Worm (Caenorhabditis elegans) whole organism, L4 larva: ENCODE measurements around the gene gur-5.

Source experiments
- F44E2.7 ChIP-seq: fragments of 200-800 bp; sonication (Bioruptor generic); IDR thresholded peaks from 2 replicates; pipeline ENCODE4 v2.1.2; 2022; ENCODE audit warnings: missing genetic modification characterization, missing compliant biosample characterization
- F49E8.2 ChIP-seq: sonication (generic microtip); optimal IDR thresholded peaks from 2 replicates; lab custom pipeline; 2016; ENCODE audit warnings: missing compliant biosample characterization, mild to moderate bottlenecking, missing genetic modification characterization, borderline replicate concordance
- Y48G9A.11 ChIP-seq: fragments of 200-800 bp; sonication (Bioruptor generic); IDR thresholded peaks from 2 replicates; pipeline ENCODE4 v1.3.6; 2022; ENCODE audit warnings: missing genetic modification reagents, missing genetic modification characterization, missing compliant biosample characterization
- Y75B8A.6 ChIP-seq: fragments of 200-800 bp; sonication (Bioruptor generic); IDR thresholded peaks from 2 replicates; pipeline ENCODE4 v1.3.6; 2022; ENCODE audit warnings: missing genetic modification reagents, missing genetic modification characterization, missing compliant biosample characterization
- ZK546.5 ChIP-seq, 2 experiments: sonication (generic microtip); optimal IDR thresholded peaks; 2 replicates each; lab custom pipeline; 2017; ENCODE audit warnings: missing biosample characterization in 2 of 2, missing genetic modification characterization in 2 of 2
- aha-1 ChIP-seq: fragments of 150-350 bp; peaks from one replicate; lab custom pipeline; 2014; ENCODE audit warnings: missing biosample characterization, missing genetic modification characterization
- arid-1 ChIP-seq: fragments of 200-800 bp; sonication (Bioruptor generic); conservative IDR thresholded peaks from 2 replicates; pipeline ENCODE4 v1.3.6; 2022; ENCODE audit warnings: missing genetic modification reagents, missing genetic modification characterization, missing compliant biosample characterization
- attf-4 ChIP-seq: sonication (generic microtip); optimal IDR thresholded peaks from 3 replicates; lab custom pipeline; 2017; ENCODE audit warnings: missing biosample characterization, missing genetic modification characterization
- ceh-32 ChIP-seq: sonication (generic microtip); optimal IDR thresholded peaks from 2 replicates; lab custom pipeline; 2016; ENCODE audit warnings: mild to moderate bottlenecking, missing genetic modification characterization, missing compliant biosample characterization; ENCODE audit not compliant: poor library complexity
- ceh-44 ChIP-seq: fragments of 200-800 bp; sonication (Bioruptor generic); IDR thresholded peaks from 2 replicates; pipeline ENCODE4 v1.3.6; 2022; ENCODE audit warnings: missing genetic modification reagents, missing genetic modification characterization, missing compliant biosample characterization
- ceh-82 ChIP-seq: sonication (generic microtip); optimal IDR thresholded peaks from 2 replicates; lab custom pipeline; 2017; ENCODE audit warnings: missing biosample characterization, missing genetic modification characterization
- cey-2 ChIP-seq: sonication (generic microtip); optimal IDR thresholded peaks from 3 replicates; lab custom pipeline; 2017; ENCODE audit warnings: missing genetic modification characterization, mild to moderate bottlenecking, missing compliant biosample characterization, antibody characterized with exemption, borderline replicate concordance; ENCODE audit not compliant: insufficient read depth
- daf-12 ChIP-seq: fragments of 150-350 bp; optimal IDR thresholded peaks from 2 replicates; lab custom pipeline; 2014; ENCODE audit warnings: missing biosample characterization, missing genetic modification reagents, missing genetic modification characterization
- daf-16 ChIP-seq, 3 experiments: sonication (generic microtip); optimal IDR thresholded peaks; 2 replicates each; lab custom pipeline; 2016 to 2017; ENCODE audit warnings: missing genetic modification characterization in 3 of 3, missing genetic modification reagents in 3 of 3, mild to moderate bottlenecking in 2 of 3, missing compliant biosample characterization in 2 of 3, missing biosample characterization in 1 of 3, moderate library complexity in 1 of 3
- dmd-6 ChIP-seq: fragments of 200-800 bp; sonication (Bioruptor generic); IDR thresholded peaks from 2 replicates; pipeline ENCODE4 v1.3.6; 2022; ENCODE audit warnings: missing genetic modification reagents, missing genetic modification characterization, missing compliant biosample characterization
- dmd-8 ChIP-seq: fragments of 200-800 bp; sonication (Bioruptor generic); IDR thresholded peaks from 2 replicates; pipeline ENCODE4 v1.3.6; 2022; ENCODE audit warnings: missing genetic modification characterization, missing compliant biosample characterization
- dmd-9 ChIP-seq: fragments of 200-800 bp; sonication (Bioruptor generic); IDR thresholded peaks from 2 replicates; pipeline ENCODE4 v1.3.6; 2022; ENCODE audit warnings: missing genetic modification reagents, missing genetic modification characterization, missing compliant biosample characterization
- fkh-10 ChIP-seq: fragments of 150-350 bp; optimal IDR thresholded peaks from 2 replicates; lab custom pipeline; 2014; ENCODE audit warnings: missing biosample characterization, missing genetic modification reagents, missing genetic modification characterization
- fos-1 ChIP-seq: fragments of 150-350 bp; optimal IDR thresholded peaks from 2 replicates; lab custom pipeline; 2014; ENCODE audit warnings: missing biosample characterization, missing genetic modification characterization
- hif-1 ChIP-seq, 2 experiments: sonication (generic microtip); optimal IDR thresholded peaks; 2 replicates each; lab custom pipeline; 2016 to 2017; ENCODE audit warnings: missing compliant biosample characterization in 2 of 2, missing genetic modification characterization in 2 of 2, missing genetic modification reagents in 2 of 2, missing genotype in 2 of 2, mild to moderate bottlenecking in 1 of 2
- hmg-1.1 ChIP-seq: fragments of 200-800 bp; sonication (Bioruptor generic); IDR thresholded peaks from 2 replicates; pipeline ENCODE4 v1.3.6; 2022; ENCODE audit warnings: missing genetic modification reagents, missing genetic modification characterization, missing compliant biosample characterization
- jun-1 ChIP-seq: fragments of 150-350 bp; optimal IDR thresholded peaks from 2 replicates; lab custom pipeline; 2014; ENCODE audit warnings: missing biosample characterization, missing genetic modification reagents, missing genetic modification characterization
- lin-1 ChIP-seq: fragments of 200-800 bp; sonication (Bioruptor generic); IDR thresholded peaks from 2 replicates; pipeline ENCODE4 v1.3.6; 2022; ENCODE audit warnings: missing genetic modification reagents, missing genetic modification characterization, missing compliant biosample characterization
- lin-15B ChIP-seq: fragments of 150-350 bp; sonication (generic microtip); optimal IDR thresholded peaks from 3 replicates; lab custom pipeline; 2014; ENCODE audit warnings: missing biosample characterization, missing genetic modification characterization
- lin-39 ChIP-seq: fragments of 150-350 bp; optimal IDR thresholded peaks from 2 replicates; lab custom pipeline; 2014; ENCODE audit warnings: missing biosample characterization, missing genetic modification reagents, missing genetic modification characterization
- mes-2 ChIP-seq: sonication (generic microtip); optimal IDR thresholded peaks from 2 replicates; lab custom pipeline; 2016; ENCODE audit warnings: missing genotype, mild to moderate bottlenecking, missing genetic modification characterization, missing compliant biosample characterization; ENCODE audit not compliant: poor library complexity, severe bottlenecking
- mxl-2 ChIP-seq: fragments of 200-800 bp; sonication (Bioruptor generic); conservative IDR thresholded peaks from 2 replicates; pipeline ENCODE4 v1.3.6; 2022; ENCODE audit warnings: missing genetic modification reagents, missing genetic modification characterization, missing compliant biosample characterization
- mxl-3 ChIP-seq: fragments of 200-800 bp; sonication (Bioruptor generic); optimal IDR thresholded peaks from 2 replicates; lab custom pipeline; 2018; ENCODE audit warnings: mild to moderate bottlenecking, missing genetic modification characterization, missing compliant biosample characterization
- nhr-11 ChIP-seq: fragments of 150-350 bp; optimal IDR thresholded peaks from 2 replicates; lab custom pipeline; 2014; ENCODE audit warnings: missing biosample characterization, missing genetic modification characterization
- nhr-111 ChIP-seq: fragments of 200-800 bp; sonication (Bioruptor generic); optimal IDR thresholded peaks from 2 replicates; lab custom pipeline; 2018; ENCODE audit warnings: mild to moderate bottlenecking, missing genetic modification characterization, missing compliant biosample characterization
- nhr-28 ChIP-seq: fragments of 150-350 bp; optimal IDR thresholded peaks from 2 replicates; lab custom pipeline; 2014; ENCODE audit warnings: missing biosample characterization, missing genetic modification characterization
- pha-4 ChIP-seq, 2 experiments: fragments of 150-350 bp in 1 of 2; fragments of 200-800 bp in 1 of 2; sonication (Bioruptor generic) in 1 of 2; IDR thresholded peaks in 1 of 2; optimal IDR thresholded peaks in 1 of 2; 2 replicates each; pipeline versions ENCODE4 v1.3.6 to Lab custom; 2014 to 2022; ENCODE audit warnings: missing genetic modification characterization in 2 of 2, missing genetic modification reagents in 2 of 2, missing biosample characterization in 1 of 2, missing compliant biosample characterization in 1 of 2
- php-3 ChIP-seq: fragments of 200-800 bp; sonication (Bioruptor generic); IDR thresholded peaks from 2 replicates; pipeline ENCODE4 v1.3.6; 2022; ENCODE audit warnings: missing genetic modification reagents, missing genetic modification characterization, missing compliant biosample characterization
- pqm-1 ChIP-seq: sonication (generic microtip); optimal IDR thresholded peaks from 2 replicates; lab custom pipeline; 2017; ENCODE audit warnings: missing biosample characterization, missing genetic modification characterization
- rbr-2 ChIP-seq: sonication (generic microtip); optimal IDR thresholded peaks from 2 replicates; lab custom pipeline; 2016; ENCODE audit warnings: missing genotype, missing genetic modification characterization, missing compliant biosample characterization
- sdz-12 ChIP-seq: fragments of 200-800 bp; sonication (Bioruptor generic); optimal IDR thresholded peaks from 2 replicates; lab custom pipeline; 2018; ENCODE audit warnings: mild to moderate bottlenecking, missing genetic modification characterization, missing compliant biosample characterization
- set-16 ChIP-seq: fragments of 200-800 bp; sonication (Bioruptor generic); IDR thresholded peaks from 2 replicates; pipeline ENCODE4 v1.3.6; 2022; ENCODE audit warnings: missing genetic modification reagents, missing genetic modification characterization, missing compliant biosample characterization
- snpc-4 ChIP-seq: fragments of 150-350 bp; optimal IDR thresholded peaks from 2 replicates; lab custom pipeline; 2014; ENCODE audit warnings: missing biosample characterization, missing genetic modification characterization
- spr-3 ChIP-seq: fragments of 200-800 bp; sonication (Bioruptor generic); optimal IDR thresholded peaks from 2 replicates; lab custom pipeline; 2018; ENCODE audit warnings: mild to moderate bottlenecking, missing genetic modification characterization, missing compliant biosample characterization
- tra-1 ChIP-seq: fragments of 200-800 bp; sonication (Bioruptor generic); IDR thresholded peaks from 2 replicates; pipeline ENCODE4 v1.3.6; 2022; ENCODE audit warnings: missing genetic modification reagents, missing genetic modification characterization, missing compliant biosample characterization
- unc-130 ChIP-seq: sonication (generic microtip); optimal IDR thresholded peaks from 2 replicates; lab custom pipeline; 2016; ENCODE audit warnings: missing genetic modification reagents, missing genetic modification characterization, missing compliant biosample characterization
- unc-62 ChIP-seq, 3 experiments: fragments of 150-350 bp in 1 of 3; sonication (generic microtip); optimal IDR thresholded peaks in 2 of 3; peaks in 1 of 3; 1 replicate in 1 of 3; 2 replicates in 2 of 3; lab custom pipeline; 2014 to 2017; ENCODE audit warnings: missing biosample characterization in 3 of 3, missing genetic modification characterization in 3 of 3, missing genetic modification reagents in 3 of 3, missing genotype in 1 of 3
- vab-7 ChIP-seq: fragments of 200-800 bp; sonication (Bioruptor generic); IDR thresholded peaks from 2 replicates; pipeline ENCODE4 v1.3.6; 2022; ENCODE audit warnings: missing genetic modification reagents, missing genetic modification characterization, missing compliant biosample characterization
- zag-1 ChIP-seq: fragments of 150-350 bp; optimal IDR thresholded peaks from 2 replicates; lab custom pipeline; 2014; ENCODE audit warnings: missing biosample characterization, missing genetic modification characterization
- zfp-2 ChIP-seq: sonication (generic microtip); optimal IDR thresholded peaks from 2 replicates; lab custom pipeline; 2016; ENCODE audit warnings: mild to moderate bottlenecking, missing genetic modification characterization, missing compliant biosample characterization
- zfp-3 ChIP-seq: fragments of 200-800 bp; sonication (Bioruptor generic); conservative IDR thresholded peaks from 2 replicates; pipeline ENCODE4 v1.3.6; 2022; ENCODE audit warnings: missing genetic modification reagents, missing genetic modification characterization, missing compliant biosample characterization
- zip-11 ChIP-seq: fragments of 200-800 bp; sonication (Bioruptor generic); IDR thresholded peaks from 2 replicates; pipeline ENCODE4 v1.3.6; 2022; ENCODE audit warnings: missing genetic modification characterization, missing compliant biosample characterization

The gur-5 gene

ce11 chrII:5333729-5334255, 48.7 kb downstream of the gur-5 start (continued):
- TF ChIP-seq ZK546.5 (tag; optimal IDR thresholded peaks at IDR 0.05; lab: Kevin White, UChicago) = no peak
- TF ChIP-seq attf-4 = no peak
- no peak for TF ChIP-seq set-16 (GFP tag; lab: Robert Waterston, UW)
- TF ChIP-seq dmd-6 (GFP tag; lab: Robert Waterston, UW) = no peak
- no peak for TF ChIP-seq lin-15B (tag; lab: Kevin White, UChicago)
- no peak for TF ChIP-seq Y75B8A.6 (GFP tag; lab: Robert Waterston, UW)
- TF ChIP-seq F44E2.7 (GFP tag; lab: Robert Waterston, UW) = no peak
- no peak for TF ChIP-seq zfp-2
- no peak for TF ChIP-seq dmd-8
- TF ChIP-seq dmd-9 = no peak
- no peak for TF ChIP-seq mxl-3 (GFP tag; lab: Kevin White, UChicago)
- TF ChIP-seq fos-1 (tag; lab: Kevin White, UChicago) = no peak
- no peak for TF ChIP-seq php-3
- TF ChIP-seq jun-1 (tag; lab: Kevin White, UChicago) = no peak
- TF ChIP-seq fkh-10 (GFP tag; lab: Kevin White, UChicago) = no peak
- TF ChIP-seq zag-1 (tag; lab: Kevin White, UChicago) = no peak
- no peak for TF ChIP-seq tra-1 (GFP tag; lab: Robert Waterston, UW)
- no peak for TF ChIP-seq nhr-11
- TF ChIP-seq ceh-44 = no peak
- no peak for TF ChIP-seq F49E8.2 (tag; lab: Kevin White, UChicago)
- TF ChIP-seq ceh-82 (tag; lab: Kevin White, UChicago) = no peak
- no peak for TF ChIP-seq lin-1 (GFP tag; lab: Robert Waterston, UW)
- TF ChIP-seq hmg-1.1 (GFP tag; lab: Robert Waterston, UW) = no peak
- no peak for TF ChIP-seq zip-11 (GFP tag; lab: Robert Waterston, UW)
- TF ChIP-seq ceh-32 (tag; lab: Kevin White, UChicago) = no peak
- no peak for TF ChIP-seq snpc-4 (tag; lab: Kevin White, UChicago)
- no peak for TF ChIP-seq Y48G9A.11 (GFP tag; lab: Robert Waterston, UW)
- no peak for TF ChIP-seq unc-62 (GFP tag; optimal IDR thresholded peaks at IDR 0.05 in 1 of 2; lab: Kevin White, UChicago)
- TF ChIP-seq unc-62 (tag; optimal IDR thresholded peaks at IDR 0.05; lab: Kevin White, UChicago) = no peak
- TF ChIP-seq rbr-2 = peak; percentile 31
- TF ChIP-seq daf-12 = no peak
- no peak for TF ChIP-seq mxl-2 (GFP tag; lab: Robert Waterston, UW)
- peak; percentile 44 for TF ChIP-seq aha-1 (tag; lab: Kevin White, UChicago)
- no peak for TF ChIP-seq sdz-12 (GFP tag; lab: Kevin White, UChicago)
- TF ChIP-seq unc-130 (GFP tag; lab: Kevin White, UChicago) = no peak
- TF ChIP-seq arid-1 (GFP tag; lab: Robert Waterston, UW) = no peak
- TF ChIP-seq lin-39 (tag; lab: Kevin White, UChicago) = no peak
- TF ChIP-seq hif-1 (tag; optimal IDR thresholded peaks at IDR 0.05; lab: Kevin White, UChicago) = no peak
- TF ChIP-seq mes-2 (tag; lab: Kevin White, UChicago) = no peak
- TF ChIP-seq pha-4 (GFP tag; IDR thresholded peaks at IDR 0.05; lab: Robert Waterston, UW) = no peak
- TF ChIP-seq pha-4 (tag; optimal IDR thresholded peaks at IDR 0.05; lab: Kevin White, UChicago) = no peak
- TF ChIP-seq spr-3 (GFP tag; lab: Kevin White, UChicago) = no peak
- peak; percentile 6 for TF ChIP-seq cey-2
- no peak for TF ChIP-seq zfp-3 (GFP tag; lab: Robert Waterston, UW)
- TF ChIP-seq nhr-28 (tag; lab: Kevin White, UChicago) = peak; percentile 11
- no peak for TF ChIP-seq daf-16 (GFP tag; optimal IDR thresholded peaks at IDR 0.05; lab: Kevin White, UChicago)
- peak; percentile 78 for TF ChIP-seq daf-16 (tag; optimal IDR thresholded peaks at IDR 0.05; lab: Kevin White, UChicago)
- peak; percentile 30 for TF ChIP-seq pqm-1 (tag; lab: Kevin White, UChicago)
- no peak for TF ChIP-seq nhr-111 (GFP tag; lab: Kevin White, UChicago)
- TF ChIP-seq vab-7 = no peak
